Worm (Caenorhabditis elegans) whole organism, midembryonic: Measurements from ENCODE around the gene F16G10.1.

Experiments used
- T22C8.4 ChIP-seq: fragments of 200-800 bp; sonication (Bioruptor generic); IDR thresholded peaks from 2 replicates; pipeline ENCODE4 v1.3.6; 2022; ENCODE audit warnings: missing genetic modification characterization, missing compliant biosample characterization
- cog-1 ChIP-seq: sonication (generic microtip); optimal IDR thresholded peaks from 2 replicates; lab custom pipeline; 2016; ENCODE audit warnings: missing genetic modification characterization, missing compliant biosample characterization
- flt-1 ChIP-seq: fragments of 200-800 bp; sonication (Bioruptor generic); IDR thresholded peaks from 2 replicates; pipeline ENCODE4 v1.3.6; 2022; ENCODE audit warnings: missing genetic modification characterization, missing compliant biosample characterization
- klf-2 ChIP-seq: fragments of 200-800 bp; sonication (Bioruptor generic); conservative IDR thresholded peaks from 2 replicates; pipeline ENCODE4 v1.3.6; 2022; ENCODE audit warnings: missing genetic modification reagents, missing genetic modification characterization, missing compliant biosample characterization
- med-1 ChIP-seq: sonication (generic microtip); optimal IDR thresholded peaks from 2 replicates; lab custom pipeline; 2017; ENCODE audit warnings: missing genetic modification characterization, mild to moderate bottlenecking, missing compliant biosample characterization, antibody characterized with exemption, missing genetic modification reagents; ENCODE audit not compliant: insufficient read depth
- ref-1 ChIP-seq: fragments of 200-800 bp; sonication (Bioruptor generic); conservative IDR thresholded peaks from 2 replicates; pipeline ENCODE4 v1.3.6; 2022; ENCODE audit warnings: missing genetic modification reagents, missing genetic modification characterization, missing compliant biosample characterization
- tab-1 ChIP-seq: fragments of 200-800 bp; sonication (Bioruptor generic); IDR thresholded peaks from 2 replicates; pipeline ENCODE4 v1.3.6; 2022; ENCODE audit warnings: missing genetic modification characterization, missing compliant biosample characterization
- ztf-23 ChIP-seq: fragments of 200-800 bp; sonication (Bioruptor generic); IDR thresholded peaks from 2 replicates; pipeline ENCODE4 v1.3.6; 2022; ENCODE audit warnings: missing genetic modification reagents, missing genetic modification characterization, missing compliant biosample characterization
- ztf-29 ChIP-seq: fragments of 200-800 bp; sonication (Bioruptor generic); IDR thresholded peaks from 2 replicates; pipeline ENCODE4 v1.3.6; 2022; ENCODE audit warnings: missing genetic modification reagents, missing genetic modification characterization, missing compliant biosample characterization

Gene F16G10.1

ce11 chrII:2411555-2411954, 7.5 kb downstream of the F16G10.1 start:
- TF ChIP-seq cog-1 = no peak
- no peak for TF ChIP-seq flt-1 (GFP tag; lab: Robert Waterston, UW)
- no peak for TF ChIP-seq klf-2 (GFP tag; lab: Robert Waterston, UW)
- no peak for TF ChIP-seq tab-1 (GFP tag; lab: Robert Waterston, UW)
- TF ChIP-seq med-1 (GFP tag; lab: Kevin White, UChicago) = no peak
- no peak for TF ChIP-seq T22C8.4 (GFP tag; lab: Robert Waterston, UW)

ce11 chrII:2412649-2413048, 8.6 kb downstream of the F16G10.1 start, which contains the start of gene fbxa-182:
Gene fbxa-182 (minus strand): TSS chrII:2412749.
- TF ChIP-seq klf-2 (GFP tag; lab: Robert Waterston, UW) (no peak), cog-1 (no peak)

DNA sequence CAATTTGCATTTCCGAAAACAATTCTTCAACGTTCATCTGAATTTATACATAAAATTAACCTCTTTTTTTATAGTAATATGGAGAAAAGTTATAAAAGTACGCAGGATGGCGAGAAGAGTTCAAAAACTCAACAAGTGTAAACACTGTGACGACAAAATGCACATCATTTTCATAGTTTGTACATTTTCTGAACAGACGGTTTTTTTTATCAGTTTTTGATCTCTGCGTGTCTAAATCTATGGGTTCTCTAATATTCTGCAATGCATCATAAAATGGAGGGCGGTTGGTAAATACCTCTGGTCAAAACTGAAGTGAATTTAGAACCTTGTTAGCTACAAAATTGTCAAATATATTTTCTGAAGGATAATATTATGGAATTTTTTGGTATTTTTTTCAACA, 11.4 kb downstream of the F16G10.1 start, which contains the start of gene fbxa-4:
TSS of gene fbxa-4 (minus strand) at position 93 of the 400 bp plus-strand sequence.
- TF ChIP-seq ref-1 (GFP tag; lab: Robert Waterston, UW) = no peak
- no peak for TF ChIP-seq cog-1
- TF ChIP-seq ztf-23 (GFP tag; lab: Robert Waterston, UW) = no peak
- TF ChIP-seq tab-1 (GFP tag; lab: Robert Waterston, UW) = no peak
- no peak for TF ChIP-seq T22C8.4 (GFP tag; lab: Robert Waterston, UW)
- no peak for TF ChIP-seq ztf-29 (GFP tag; lab: Robert Waterston, UW)
- no peak for TF ChIP-seq klf-2 (GFP tag; lab: Robert Waterston, UW)
- no peak for TF ChIP-seq flt-1 (GFP tag; lab: Robert Waterston, UW)
- no peak for TF ChIP-seq med-1 (GFP tag; lab: Kevin White, UChicago)

DNA sequence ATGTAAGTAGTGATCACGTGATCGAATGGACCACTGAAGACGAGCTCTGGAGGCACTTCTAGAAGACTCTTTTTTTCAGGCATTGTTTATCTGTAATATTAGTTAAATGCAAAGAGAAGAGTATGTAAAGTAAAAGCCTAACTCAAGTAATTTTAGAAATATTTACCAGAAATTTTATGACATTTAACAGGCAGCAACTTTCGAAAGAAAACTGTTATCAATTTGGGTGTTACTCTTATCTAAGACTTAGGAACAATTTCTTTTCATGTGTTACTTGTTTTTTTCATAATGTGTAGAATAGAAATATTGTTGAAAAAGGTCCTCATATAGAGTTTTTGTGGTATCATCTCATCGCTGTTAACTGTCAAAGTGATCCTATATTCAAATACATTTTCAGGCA, 13.8 kb downstream of the F16G10.1 start, which contains the start of the genes F42G2.5 and F42G2.7:
TSS of gene F42G2.5 (minus strand) at position 101 of the 400 bp plus-strand sequence.
TSS of gene F42G2.7 (plus strand) at position 270 of the 400 bp plus-strand sequence.
- TF ChIP-seq flt-1 (GFP tag; lab: Robert Waterston, UW) (no peak), T22C8.4 (GFP tag; lab: Robert Waterston, UW) (no peak), klf-2 (GFP tag; lab: Robert Waterston, UW) (no peak), ztf-23 (GFP tag; lab: Robert Waterston, UW) (no peak), ref-1 (GFP tag; lab: Robert Waterston, UW) (no peak), tab-1 (GFP tag; lab: Robert Waterston, UW) (no peak), ztf-29 (GFP tag; lab: Robert Waterston, UW) (no peak), cog-1 (no peak), med-1 (GFP tag; lab: Kevin White, UChicago) (no peak)

ce11 chrII:2418836-2419235, 14.8 kb downstream of the F16G10.1 start, which contains the start of gene fbxc-20:
Gene fbxc-20 (plus strand): TSS chrII:2419136.
- TF ChIP-seq T22C8.4 (GFP tag; lab: Robert Waterston, UW) (no peak), med-1 (GFP tag; lab: Kevin White, UChicago) (no peak), klf-2 (GFP tag; lab: Robert Waterston, UW) (no peak), cog-1 (no peak), ztf-23 (GFP tag; lab: Robert Waterston, UW) (no peak), ref-1 (GFP tag; lab: Robert Waterston, UW) (no peak), ztf-29 (GFP tag; lab: Robert Waterston, UW) (no peak), tab-1 (GFP tag; lab: Robert Waterston, UW) (no peak), flt-1 (GFP tag; lab: Robert Waterston, UW) (no peak)

DNA sequence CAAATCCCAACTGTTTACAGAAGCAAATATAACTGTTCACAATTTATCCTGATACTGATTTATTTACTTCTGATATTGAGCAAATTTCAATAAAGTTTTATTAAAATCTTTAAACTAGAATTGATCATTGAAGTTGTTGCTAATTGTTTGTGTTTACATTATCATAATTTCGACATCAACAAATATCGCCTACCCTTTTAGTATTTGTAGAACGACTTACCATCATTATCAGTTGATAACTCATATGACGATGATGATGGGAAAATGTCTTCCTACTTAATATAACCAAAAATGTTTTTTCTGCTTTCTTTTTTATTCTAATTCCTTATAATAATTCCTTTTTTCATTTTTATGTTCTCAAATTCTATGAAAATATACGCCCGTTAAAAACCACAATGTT, 16.6 kb downstream of the F16G10.1 start:
- TF ChIP-seq med-1 (GFP tag; lab: Kevin White, UChicago) (no peak), cog-1 (no peak), klf-2 (GFP tag; lab: Robert Waterston, UW) (no peak), flt-1 (GFP tag; lab: Robert Waterston, UW) (no peak), ref-1 (GFP tag; lab: Robert Waterston, UW) (no peak), ztf-23 (GFP tag; lab: Robert Waterston, UW) (no peak), T22C8.4 (GFP tag; lab: Robert Waterston, UW) (no peak), ztf-29 (GFP tag; lab: Robert Waterston, UW) (no peak), tab-1 (GFP tag; lab: Robert Waterston, UW) (no peak)

DNA sequence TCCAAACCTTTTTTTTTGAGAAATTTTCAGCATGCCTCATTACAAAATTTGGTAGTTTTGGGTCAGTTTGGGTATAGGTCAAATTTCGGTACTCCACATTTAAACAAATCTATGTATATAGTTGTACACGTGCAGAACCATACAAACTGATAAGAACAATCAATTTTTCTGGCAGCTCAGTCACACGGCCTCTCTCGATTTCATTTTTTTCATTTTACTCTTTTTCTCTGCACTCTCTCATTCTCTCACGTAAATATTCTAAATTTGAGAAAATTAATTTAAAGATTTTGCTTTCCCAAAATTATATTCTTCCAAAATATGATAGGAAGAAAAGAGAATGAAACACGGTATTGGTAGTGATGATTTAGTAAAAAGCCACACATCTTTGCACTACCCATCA, 17.1 kb downstream of the F16G10.1 start:
- TF ChIP-seq tab-1 (GFP tag; lab: Robert Waterston, UW) (no peak), ztf-29 (GFP tag; lab: Robert Waterston, UW) (no peak), ztf-23 (GFP tag; lab: Robert Waterston, UW) (no peak), ref-1 (GFP tag; lab: Robert Waterston, UW) (no peak), cog-1 (no peak), T22C8.4 (GFP tag; lab: Robert Waterston, UW) (no peak), flt-1 (GFP tag; lab: Robert Waterston, UW) (no peak), med-1 (GFP tag; lab: Kevin White, UChicago) (no peak), klf-2 (GFP tag; lab: Robert Waterston, UW) (no peak)

DNA sequence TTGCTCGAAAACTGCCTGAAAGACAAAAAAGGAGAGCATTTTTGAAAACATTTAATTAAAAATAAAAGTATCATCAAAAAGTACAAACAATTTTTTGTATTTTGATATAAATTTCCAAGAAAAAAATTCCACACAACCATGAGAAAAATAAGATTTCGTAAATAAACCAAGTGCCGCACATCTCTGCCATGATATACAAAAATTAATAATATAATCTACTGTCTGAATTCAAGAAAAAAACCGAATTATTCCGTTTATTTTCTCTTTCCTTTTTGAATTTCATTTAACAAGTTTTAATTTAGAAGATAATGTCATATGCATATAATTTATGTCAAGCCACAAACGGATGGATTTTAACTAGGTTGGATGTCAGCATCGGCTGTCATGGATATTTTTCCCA, 17.8 kb downstream of the F16G10.1 start, which contains the start of gene F42G2.2:
TSS of gene F42G2.2 (plus strand) at position 301 of the 400 bp plus-strand sequence.
- TF ChIP-seq tab-1 (GFP tag; lab: Robert Waterston, UW) (no peak), ztf-23 (GFP tag; lab: Robert Waterston, UW) (no peak), ztf-29 (GFP tag; lab: Robert Waterston, UW) (no peak), ref-1 (GFP tag; lab: Robert Waterston, UW) (no peak), cog-1 (no peak), flt-1 (GFP tag; lab: Robert Waterston, UW) (no peak), klf-2 (GFP tag; lab: Robert Waterston, UW) (no peak), T22C8.4 (GFP tag; lab: Robert Waterston, UW) (no peak)

- TF ChIP-seq klf-2 (GFP tag; lab: Robert Waterston, UW) = no peak
- no peak for TF ChIP-seq flt-1 (GFP tag; lab: Robert Waterston, UW)
- no peak for TF ChIP-seq ztf-23 (GFP tag; lab: Robert Waterston, UW)
- TF ChIP-seq ref-1 (GFP tag; lab: Robert Waterston, UW) = no peak
- TF ChIP-seq T22C8.4 (GFP tag; lab: Robert Waterston, UW) = no peak
- no peak for TF ChIP-seq tab-1 (GFP tag; lab: Robert Waterston, UW)
- no peak for TF ChIP-seq cog-1
- no peak for TF ChIP-seq med-1 (GFP tag; lab: Kevin White, UChicago)
- no peak for TF ChIP-seq ztf-29 (GFP tag; lab: Robert Waterston, UW)
Measured at ce11 chrII:2422427-2422826, 18.3 kb downstream of the F16G10.1 start.
